Fruit fly (Drosophila melanogaster): ENCODE data around the gene CG42780.

Gene CG42780

DNA sequence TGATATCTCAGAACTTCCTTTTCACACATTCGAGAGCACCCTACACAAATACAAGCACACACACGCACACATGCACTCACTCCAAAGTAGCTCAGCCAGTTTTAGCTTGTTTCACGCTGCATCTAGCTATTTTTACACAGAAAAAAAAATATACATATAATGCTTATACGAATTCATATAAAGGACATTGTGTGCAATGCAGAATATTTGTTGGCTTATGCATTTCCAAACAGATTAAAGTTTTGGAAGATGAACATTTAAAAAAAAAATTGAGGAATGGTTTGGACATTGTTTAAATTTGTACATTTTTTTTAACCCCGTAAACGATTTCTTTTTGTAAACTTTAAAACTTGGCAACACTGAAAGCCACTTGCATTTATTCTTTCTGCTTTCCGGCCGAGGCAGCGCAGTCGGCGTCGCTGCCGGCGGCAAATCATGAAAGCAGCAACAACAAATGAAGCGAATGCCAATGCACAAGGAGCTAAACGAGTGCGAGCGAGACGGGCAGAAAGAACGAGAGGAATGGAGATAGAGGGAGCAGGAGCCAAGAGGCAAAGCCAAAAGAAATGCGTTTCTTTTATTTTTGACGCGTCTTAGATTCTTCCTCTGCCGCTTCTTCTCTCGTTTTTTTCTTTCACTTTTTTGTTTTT, 12.8 kb downstream of the CG42780 start (continued):
- TF ChIP-seq pum (GFP tag; optimal IDR thresholded peaks at IDR 0.05) (peak; percentile 71), zen2 (GFP tag; IDR thresholded peaks at IDR 0.05; ENCODE audit: partially characterized antibody) (no peak), eve (GFP tag; optimal IDR thresholded peaks at IDR 0.05) (peak; percentile 33 to 82), ase (GFP tag; IDR thresholded peaks at IDR 0.05) (no peak)

DNA sequence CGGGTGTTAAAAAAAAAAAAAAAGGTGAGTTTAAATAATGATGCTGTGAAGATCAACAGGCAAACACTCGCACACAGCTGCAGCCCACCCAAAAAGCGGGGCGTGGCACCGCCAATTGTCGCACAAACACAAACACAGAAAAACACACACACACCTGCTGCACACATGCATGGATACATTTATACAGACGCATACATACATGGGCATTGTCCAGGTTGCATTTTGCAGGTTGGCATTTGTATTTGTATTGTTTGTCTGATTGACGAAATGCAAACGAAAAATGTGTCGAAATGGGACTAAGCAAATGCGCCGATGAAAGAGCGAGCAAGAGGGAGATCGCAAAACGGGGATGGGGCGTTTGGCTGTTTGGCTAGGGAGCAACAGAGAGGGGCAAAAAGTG, 13.5 kb downstream of the CG42780 start:
- TF ChIP-seq CG8089 (GFP tag; optimal IDR thresholded peaks at IDR 0.05): no peak
- peak; percentile 20; the same call in 1 of the 3 replicates for TF ChIP-seq ci (GFP tag; IDR thresholded peaks at IDR 0.05)
- TF ChIP-seq sisA (GFP tag; IDR thresholded peaks at IDR 0.05): no peak
- no peak for TF ChIP-seq CG11093 (GFP tag; IDR thresholded peaks at IDR 0.05)
- TF ChIP-seq D (optimal IDR thresholded peaks at IDR 0.05): peak; percentile 51
- no peak for TF ChIP-seq D (GFP tag; optimal IDR thresholded peaks at IDR 0.05)
- TF ChIP-seq CG3065 (GFP tag; optimal IDR thresholded peaks at IDR 0.05): no peak
- peak; percentile 24 for TF ChIP-seq twi (tag; optimal IDR thresholded peaks at IDR 0.05)
- peak; percentile 38 for TF ChIP-seq Med (GFP tag)
- peak; percentile 52 for TF ChIP-seq CG8281 (tag; optimal IDR thresholded peaks at IDR 0.05)
- peak; percentile 22 for TF ChIP-seq CG1603 (tag; optimal IDR thresholded peaks at IDR 0.05)
- TF ChIP-seq CG1832 (GFP tag; optimal IDR thresholded peaks at IDR 0.05): no peak
- no peak for TF ChIP-seq jumu (GFP tag; optimal IDR thresholded peaks at IDR 0.05)
- TF ChIP-seq cg (GFP tag; optimal IDR thresholded peaks at IDR 0.05): peak; percentile 60
- TF ChIP-seq kni (GFP tag; optimal IDR thresholded peaks at IDR 0.05): peak; percentile 20
- TF ChIP-seq ac (GFP tag; optimal IDR thresholded peaks at IDR 0.05): no peak
- no peak for TF ChIP-seq CG9797 (GFP tag; optimal IDR thresholded peaks at IDR 0.05)

DNA sequence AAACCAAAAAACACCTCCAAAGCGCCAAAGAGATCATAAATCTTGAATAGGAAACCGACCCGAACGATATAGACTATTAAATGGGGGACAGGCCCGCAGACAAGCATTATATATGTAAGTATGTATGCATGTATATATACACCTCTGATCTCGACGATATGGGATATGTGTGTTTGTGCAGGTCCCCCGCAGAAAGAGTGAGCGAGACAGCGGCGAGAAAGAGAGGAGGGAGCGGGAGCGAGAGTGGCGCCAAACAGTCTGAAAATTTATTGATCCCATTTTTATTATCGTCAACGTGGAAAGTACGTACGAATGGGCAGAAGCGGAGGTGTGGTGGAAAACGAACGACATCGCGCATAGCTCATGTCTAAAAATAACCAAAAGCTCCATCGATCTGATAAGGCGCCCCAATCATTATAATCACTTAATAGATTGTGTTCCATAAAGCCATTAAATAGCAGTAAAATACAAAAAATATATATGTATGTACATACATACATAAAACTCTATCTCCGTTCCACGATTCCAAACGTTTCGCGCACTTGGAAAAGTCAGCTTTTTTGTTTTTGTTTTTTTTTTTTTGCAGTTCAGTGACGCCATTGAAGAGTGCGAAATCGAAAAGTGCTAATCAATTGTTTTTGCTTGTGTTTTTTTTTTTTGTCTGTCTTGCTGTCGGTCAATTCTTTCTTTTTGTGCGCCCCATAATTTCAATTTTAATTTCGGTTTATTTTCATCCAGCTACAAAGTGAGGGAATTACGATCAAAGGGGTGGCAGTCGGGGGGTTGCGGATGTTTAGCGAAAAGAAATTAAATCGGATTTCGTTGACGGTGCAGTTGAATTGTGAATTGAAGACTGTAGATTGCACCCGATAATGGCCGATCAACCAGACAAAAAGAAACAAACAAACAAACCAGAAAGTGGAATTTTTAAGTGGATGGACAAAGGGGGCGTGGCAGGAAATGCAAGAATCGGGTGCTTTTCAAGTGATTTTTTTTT, 14.5 kb downstream of the CG42780 start:
- TF ChIP-seq nmo (GFP tag; optimal IDR thresholded peaks at IDR 0.05) (no peak), shn (GFP tag; optimal IDR thresholded peaks at IDR 0.05) (peak; percentile 43), CG10274 (GFP tag; optimal IDR thresholded peaks at IDR 0.05) (no peak), chm (GFP tag; IDR thresholded peaks at IDR 0.05) (no peak), sens (GFP tag) (peak; percentile 70), pfk (GFP tag; optimal IDR thresholded peaks at IDR 0.05) (peak; percentile 61), CG8290 (GFP tag; optimal IDR thresholded peaks at IDR 0.05) (peak; percentile 12), CG8290 (tag; optimal IDR thresholded peaks at IDR 0.05) (no peak), CG10959 (GFP tag; IDR thresholded peaks at IDR 0.05) (no peak), ab (GFP tag; optimal IDR thresholded peaks at IDR 0.05) (no peak), CG31365 (tag; optimal IDR thresholded peaks at IDR 0.05) (no peak), Eip74EF (GFP tag; optimal IDR thresholded peaks at IDR 0.05) (peak in 1 of 2 experiments; percentile 34), CG31441 (GFP tag; IDR thresholded peaks at IDR 0.05) (no peak), sr (GFP tag; IDR thresholded peaks at IDR 0.05) (0 out of 3 replicates have a peak, but pooled peaks have one; percentile 49), insv (GFP tag; optimal IDR thresholded peaks at IDR 0.05) (no peak), Fer2 (tag; optimal IDR thresholded peaks at IDR 0.05) (no peak), sqz (GFP tag; optimal IDR thresholded peaks at IDR 0.05) (peak; percentile 43), D19B (GFP tag; optimal IDR thresholded peaks at IDR 0.05) (no peak), lbe (GFP tag; optimal IDR thresholded peaks at IDR 0.05) (peak; percentile 3), CG13894 (tag; optimal IDR thresholded peaks at IDR 0.05) (peak; percentile 67), Dll (GFP tag; IDR thresholded peaks at IDR 0.05; ENCODE audit: partially characterized antibody) (no peak), CG10267 (tag; optimal IDR thresholded peaks at IDR 0.05) (no peak), BtbVII (GFP tag; optimal IDR thresholded peaks at IDR 0.05) (peak; percentile 11), gcm (GFP tag; optimal IDR thresholded peaks at IDR 0.05) (peak; percentile 38), odd (GFP tag; optimal IDR thresholded peaks at IDR 0.05) (peak; percentile 19), CG1832 (GFP tag; optimal IDR thresholded peaks at IDR 0.05) (peak; percentile 63)
